Fruit fly (Drosophila melanogaster): ENCODE results near the gene CG1090.

The CG1090 gene

dm6 chr3R:4333964-4334363 is 25.7 kb upstream of the CG1090 start, which contains the start of gene CG9776 (continued):
- TF ChIP-seq insv (GFP tag; optimal IDR thresholded peaks at IDR 0.05) (peak in 1 of 2 experiments; percentile 7), Sox100B (GFP tag; optimal IDR thresholded peaks at IDR 0.05) (peak; percentile 21), CG12659 (GFP tag; optimal IDR thresholded peaks at IDR 0.05) (peak; percentile 82), Scr (GFP tag; IDR thresholded peaks at IDR 0.05; ENCODE audit: partially characterized antibody) (peak; percentile 97), CG4424 (GFP tag; optimal IDR thresholded peaks at IDR 0.05) (peak; percentile 51), org-1 (GFP tag; optimal IDR thresholded peaks at IDR 0.05) (no peak), Max (GFP tag; optimal IDR thresholded peaks at IDR 0.05) (peak; percentile 64), fu2 (GFP tag; optimal IDR thresholded peaks at IDR 0.05) (peak; percentile 52), stc (GFP tag; IDR thresholded peaks at IDR 0.05) (no peak), CG2120 (GFP tag; optimal IDR thresholded peaks at IDR 0.05) (peak; percentile 78), CG17328 (GFP tag; IDR thresholded peaks at IDR 0.05) (peak; percentile 38; the same call in 1 of the 2 replicates), Poxn (GFP tag; IDR thresholded peaks at IDR 0.05) (no peak), CG1024 (GFP tag; IDR thresholded peaks at IDR 0.05) (peak; percentile 96), NC2α (GFP tag; optimal IDR thresholded peaks at IDR 0.05) (no peak), HmgZ (tag; optimal IDR thresholded peaks at IDR 0.05) (peak; percentile 89), CG34224 (GFP tag; IDR thresholded peaks at IDR 0.05; ENCODE audit: partially characterized antibody) (peak; percentile 97), CG3838 (GFP tag; optimal IDR thresholded peaks at IDR 0.05) (peak; percentile 21), CG5180 (GFP tag; optimal IDR thresholded peaks at IDR 0.05) (no peak), disco-r (GFP tag; optimal IDR thresholded peaks at IDR 0.05) (peak; percentile 11), jigr1 (GFP tag; IDR thresholded peaks at IDR 0.05) (no peak), zfh2 (GFP tag; optimal IDR thresholded peaks at IDR 0.05) (peak; percentile 55), CG1603 (tag; optimal IDR thresholded peaks at IDR 0.05) (peak; percentile 95), sc (optimal IDR thresholded peaks at IDR 0.05) (no peak), sc (GFP tag; optimal IDR thresholded peaks at IDR 0.05) (peak; percentile 9), CG12299 (tag; optimal IDR thresholded peaks at IDR 0.05) (peak; percentile 40), CG15479 (GFP tag; optimal IDR thresholded peaks at IDR 0.05) (peak; percentile 44), kay (GFP tag; optimal IDR thresholded peaks at IDR 0.05) (peak; percentile 53), CG12744 (GFP tag; optimal IDR thresholded peaks at IDR 0.05) (peak; percentile 50), Rfx (GFP tag; IDR thresholded peaks at IDR 0.05) (peak; percentile 84), CG12942 (GFP tag; optimal IDR thresholded peaks at IDR 0.05) (peak; percentile 56), ham (GFP tag; IDR thresholded peaks at IDR 0.05) (no peak), CG9817 (tag; optimal IDR thresholded peaks at IDR 0.05) (no peak), en (GFP tag; optimal IDR thresholded peaks at IDR 0.05) (no peak), psq (GFP tag; optimal IDR thresholded peaks at IDR 0.05) (peak; percentile 20), maf-S (GFP tag; optimal IDR thresholded peaks at IDR 0.05) (peak; percentile 33), CG11560 (tag; IDR thresholded peaks at IDR 0.05) (peak; percentile 44; the same call in 1 of the 3 replicates), CG14441 (GFP tag; IDR thresholded peaks at IDR 0.05) (no peak; the same call in 1 of the 2 replicates), Gug (GFP tag; IDR thresholded peaks at IDR 0.05) (peak; percentile 47; the same call in 3 of the 4 replicates), CG16863 (GFP tag; optimal IDR thresholded peaks at IDR 0.05) (peak; percentile 65), trem (tag; optimal IDR thresholded peaks at IDR 0.05) (peak; percentile 71), Med (GFP tag) (peak; percentile 93), CG1647 (GFP tag; optimal IDR thresholded peaks at IDR 0.05) (peak; percentile 23), Dbx (GFP tag; IDR thresholded peaks at IDR 0.05) (peak; percentile 75), CoRest (tag; optimal IDR thresholded peaks at IDR 0.05) (no peak), sna (GFP tag; IDR thresholded peaks at IDR 0.05; ENCODE audit: partially characterized antibody) (peak; percentile 95), CG11723 (GFP tag; optimal IDR thresholded peaks at IDR 0.05) (peak; percentile 71), Dref (GFP tag; IDR thresholded peaks at IDR 0.05) (peak; percentile 99), luna (GFP tag; optimal IDR thresholded peaks at IDR 0.05) (peak; percentile 53), CG6765 (GFP tag; optimal IDR thresholded peaks at IDR 0.05) (no peak), CHES-1-like (GFP tag; optimal IDR thresholded peaks at IDR 0.05) (peak; percentile 73), al (GFP tag; IDR thresholded peaks at IDR 0.05) (no peak; the same call in 1 of the 2 replicates), CG6791 (GFP tag; IDR thresholded peaks at IDR 0.05; ENCODE audit: partially characterized antibody) (peak; percentile 99)

All from whole organism, embryonic.